Fruit fly (Drosophila melanogaster) whole organism, wandering third instar larva: ENCODE results near the gene CG7218.

ENCODE experiments used
- Abd-B ChIP-seq: fragments of >200 bp; optimal IDR thresholded peaks from 2 replicates; lab custom pipeline; 2017; ENCODE audit warnings: missing biosample characterization, missing genetic modification characterization
- CG32264 ChIP-seq: fragments of 200-800 bp; sonication (Bioruptor generic); optimal IDR thresholded peaks from 2 replicates; lab custom pipeline; 2016; ENCODE audit warnings: missing biosample characterization, missing genetic modification characterization
- CrebA ChIP-seq: fragments of 200-800 bp; sonication (Bioruptor generic); optimal IDR thresholded peaks from 2 replicates; lab custom pipeline; 2016; ENCODE audit warnings: missing biosample characterization, mild to moderate bottlenecking, missing genetic modification characterization, borderline replicate concordance
- Dfd ChIP-seq: fragments of >200 bp; optimal IDR thresholded peaks from 2 replicates; lab custom pipeline; 2017; ENCODE audit warnings: missing biosample characterization, missing genetic modification characterization
- Dif ChIP-seq: fragments of 200-275, 200-300 bp; sonication (Bioruptor generic); optimal IDR thresholded peaks from 2 replicates; lab custom pipeline; 2018; ENCODE audit warnings: missing biosample characterization, missing genetic modification characterization; ENCODE audit not compliant: partially characterized antibody
- HLH106 ChIP-seq: fragments of 200-800 bp; optimal IDR thresholded peaks from 3 replicates; lab custom pipeline; 2019; ENCODE audit warnings: missing biosample characterization, mild to moderate bottlenecking, missing genetic modification characterization, moderate library complexity
- Hnf4 ChIP-seq: fragments of 200-800 bp; sonication (Bioruptor generic); optimal IDR thresholded peaks from 2 replicates; lab custom pipeline; 2016; ENCODE audit warnings: missing biosample characterization, mild to moderate bottlenecking, missing genetic modification characterization
- Hr78 ChIP-seq: fragments of >200 bp; optimal IDR thresholded peaks from 2 replicates; lab custom pipeline; 2017; ENCODE audit warnings: missing biosample characterization, missing genetic modification characterization
- Hr83 ChIP-seq: fragments of 200-300 bp; sonication (Bioruptor generic); optimal IDR thresholded peaks from 2 replicates; lab custom pipeline; 2016; ENCODE audit warnings: missing biosample characterization, mild to moderate bottlenecking, missing genetic modification characterization, moderate library complexity; ENCODE audit not compliant: poor library complexity, severe bottlenecking
- Jra ChIP-seq: sonication (Bioruptor generic); optimal IDR thresholded peaks from 2 replicates; lab custom pipeline; 2016; ENCODE audit warnings: missing biosample characterization, missing genetic modification characterization
- Myc ChIP-seq: fragments of >200 bp; optimal IDR thresholded peaks from 2 replicates; lab custom pipeline; 2017
- N ChIP-seq: fragments of >200 bp; optimal IDR thresholded peaks from 2 replicates; lab custom pipeline; 2018; ENCODE audit warnings: missing biosample characterization, missing external identifiers, missing genetic modification characterization
- OdsH ChIP-seq: fragments of 200-800 bp; sonication (Bioruptor generic); optimal IDR thresholded peaks from 2 replicates; lab custom pipeline; 2016; ENCODE audit warnings: missing biosample characterization, mild to moderate bottlenecking, missing genetic modification characterization
- Rel ChIP-seq, 2 experiments: fragments of 200-800 bp; sonication (Bioruptor generic) in 1 of 2; optimal IDR thresholded peaks; 2 replicates in 1 of 2; 3 replicates in 1 of 2; lab custom pipeline; 2016 to 2019; ENCODE audit warnings: mild to moderate bottlenecking in 2 of 2, missing biosample characterization in 2 of 2, missing genetic modification characterization in 2 of 2, moderate library complexity in 1 of 2
- Sp1 ChIP-seq: fragments of 200-800 bp; sonication (Bioruptor generic); optimal IDR thresholded peaks from 3 replicates; lab custom pipeline; 2019; ENCODE audit warnings: missing biosample characterization, mild to moderate bottlenecking, missing genetic modification characterization, moderate library complexity
- br ChIP-seq: fragments of 200-800 bp; sonication (Bioruptor generic); optimal IDR thresholded peaks from 2 replicates; lab custom pipeline; 2016; ENCODE audit warnings: missing biosample characterization, missing genetic modification characterization
- brk ChIP-seq: fragments of 200-800 bp; sonication (Bioruptor generic); optimal IDR thresholded peaks from 2 replicates; lab custom pipeline; 2016; ENCODE audit warnings: missing biosample characterization, mild to moderate bottlenecking, missing genetic modification characterization
- dl ChIP-seq, 2 experiments: fragments of 175-275, 200-275 bp in 1 of 2; fragments of 200-275 bp in 1 of 2; sonication (Bioruptor generic); optimal IDR thresholded peaks; lab custom pipeline; 2018; ENCODE audit warnings: mild to moderate bottlenecking in 2 of 2, missing biosample characterization in 2 of 2, missing genetic modification characterization in 2 of 2, moderate library complexity in 2 of 2; ENCODE audit not compliant: partially characterized antibody in 2 of 2, insufficient read depth in 1 of 2
- dmrt93B ChIP-seq: fragments of 200-800 bp; sonication (Bioruptor generic); optimal IDR thresholded peaks from 2 replicates; lab custom pipeline; 2018; ENCODE audit warnings: missing biosample characterization, mild to moderate bottlenecking, missing genetic modification characterization
- dsf ChIP-seq: sonication (Bioruptor generic); optimal IDR thresholded peaks from 2 replicates; lab custom pipeline; 2016; ENCODE audit warnings: missing biosample characterization, missing genetic modification characterization, borderline replicate concordance
- ey ChIP-seq: fragments of 200-800 bp; sonication (Bioruptor generic); optimal IDR thresholded peaks from 2 replicates; lab custom pipeline; 2016; ENCODE audit warnings: missing biosample characterization, missing genetic modification characterization
- foxo ChIP-seq, 2 experiments: fragments of 200-800 bp; sonication (Bioruptor generic); optimal IDR thresholded peaks; 2 replicates in 1 of 2; 3 replicates in 1 of 2; lab custom pipeline; 2016 to 2017; ENCODE audit warnings: missing biosample characterization in 2 of 2, missing genetic modification characterization in 2 of 2
- fru ChIP-seq: fragments of 200-800 bp; sonication (Bioruptor generic); optimal IDR thresholded peaks from 3 replicates; lab custom pipeline; 2016; ENCODE audit warnings: missing biosample characterization, mild to moderate bottlenecking, missing genetic modification characterization
- jim ChIP-seq: fragments of 175-275, 200-325 bp; sonication (Bioruptor generic); optimal IDR thresholded peaks from 2 replicates; lab custom pipeline; 2016; ENCODE audit warnings: missing biosample characterization, mild to moderate bottlenecking, missing genetic modification characterization
- lola ChIP-seq: fragments of >200 bp; optimal IDR thresholded peaks from 2 replicates; lab custom pipeline; 2017; ENCODE audit warnings: missing biosample characterization, missing genetic modification characterization
- pan ChIP-seq: fragments of >200 bp; optimal IDR thresholded peaks from 2 replicates; lab custom pipeline; 2017
- psq ChIP-seq: fragments of 200-800 bp; sonication (Bioruptor generic); optimal IDR thresholded peaks from 3 replicates; lab custom pipeline; 2017; ENCODE audit warnings: missing biosample characterization, mild to moderate bottlenecking, missing genetic modification characterization, moderate library complexity
- sage ChIP-seq: fragments of 200-800 bp; sonication (Bioruptor generic); optimal IDR thresholded peaks from 2 replicates; lab custom pipeline; 2016; ENCODE audit warnings: missing biosample characterization, mild to moderate bottlenecking, missing genetic modification characterization
- sv ChIP-seq: fragments of 200-800 bp; sonication (Bioruptor generic); optimal IDR thresholded peaks from 3 replicates; lab custom pipeline; 2016; ENCODE audit warnings: missing biosample characterization, missing genetic modification characterization
- tai ChIP-seq: sonication (Bioruptor generic); optimal IDR thresholded peaks from 2 replicates; lab custom pipeline; 2016; ENCODE audit warnings: missing biosample characterization, missing genetic modification characterization
- usp ChIP-seq: fragments of >200 bp; optimal IDR thresholded peaks from 2 replicates; lab custom pipeline; 2017; ENCODE audit warnings: missing biosample characterization, missing genetic modification characterization
- woc ChIP-seq: sonication (Bioruptor generic); optimal IDR thresholded peaks from 2 replicates; lab custom pipeline; 2016; ENCODE audit warnings: missing biosample characterization, mild to moderate bottlenecking, missing genetic modification characterization

Gene CG7218

DNA sequence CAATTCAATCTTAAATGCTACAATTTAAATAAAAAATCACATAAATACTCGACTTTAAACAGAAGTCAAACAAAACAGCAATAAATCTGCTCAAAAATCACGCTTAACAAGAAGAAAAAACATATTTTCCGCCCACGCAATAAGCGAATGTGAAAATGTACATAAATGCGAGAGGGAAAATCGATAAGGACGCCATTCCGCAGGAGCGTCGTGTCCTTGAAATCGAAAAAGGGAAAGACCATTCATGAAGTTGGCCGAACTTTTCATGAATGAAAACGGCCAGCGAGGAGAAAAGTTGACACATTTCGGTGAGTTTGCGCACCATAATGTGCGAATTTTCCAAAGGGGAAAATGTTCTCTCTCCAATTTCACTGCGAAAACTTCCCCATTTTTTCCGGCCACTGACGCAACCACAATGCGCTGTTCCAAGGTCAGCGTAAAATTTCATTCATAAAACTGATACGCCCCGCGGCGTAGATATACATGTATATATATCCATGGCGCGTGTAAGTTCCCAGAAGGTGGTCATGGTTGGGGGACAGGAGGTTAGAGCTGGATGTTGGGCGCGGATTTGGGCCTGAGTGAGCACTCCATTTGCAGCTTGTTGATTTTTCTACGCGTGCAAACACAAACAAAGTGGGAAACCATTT lies 3.9 kb downstream of the CG7218 start:
- no peak for TF ChIP-seq psq (GFP tag; lab: Kevin White, UChicago)

DNA sequence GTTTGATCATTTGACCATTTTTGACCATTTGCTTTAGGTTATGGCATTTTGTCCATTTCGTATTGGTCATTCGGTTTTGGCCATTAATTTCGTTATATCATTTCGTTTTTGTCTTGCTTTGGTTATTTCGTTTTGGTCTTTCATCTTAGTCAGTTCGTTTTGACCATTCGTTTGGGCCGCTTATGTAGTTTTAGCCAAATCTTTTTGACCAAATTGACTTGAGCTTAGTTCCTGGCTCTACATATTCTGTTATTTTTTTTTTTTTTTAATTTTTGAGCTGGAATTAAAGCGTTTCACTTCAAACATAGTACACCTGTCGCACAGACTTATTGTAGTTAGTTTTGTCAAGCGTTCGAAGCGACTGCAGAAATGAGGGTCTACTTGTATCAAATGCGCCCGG lies 5.8 kb downstream of the CG7218 start, which contains the start of gene CG14315:
Gene CG14315 (plus strand): TSS at position 301 of the 400 bp plus-strand sequence.
- TF ChIP-seq sv (GFP tag; lab: Kevin White, UChicago) (no peak), foxo (GFP tag; optimal IDR thresholded peaks at IDR 0.05; lab: Kevin White, UChicago) (no peak), sage (GFP tag; lab: Kevin White, UChicago) (no peak), Rel (GFP tag; optimal IDR thresholded peaks at IDR 0.05; lab: Kevin White, UChicago) (no peak), Rel (tag; optimal IDR thresholded peaks at IDR 0.05; lab: Kevin White, UChicago) (no peak), woc (no peak), fru (GFP tag; lab: Kevin White, UChicago) (no peak), brk (GFP tag; lab: Kevin White, UChicago) (no peak), Jra (GFP tag; lab: Kevin White, UChicago) (no peak), Hnf4 (GFP tag; lab: Kevin White, UChicago) (no peak), usp (GFP tag; lab: Kevin White, UChicago) (no peak)

dm6 chr3R:18157459-18157858 lies 6.7 kb downstream of the CG7218 start:
- TF ChIP-seq HLH106 (tag; lab: Kevin White, UChicago) (peak; percentile 38), Rel (GFP tag; optimal IDR thresholded peaks at IDR 0.05; lab: Kevin White, UChicago) (no peak), Rel (tag; optimal IDR thresholded peaks at IDR 0.05; lab: Kevin White, UChicago) (no peak), br (no peak), Dfd (no peak), sv (GFP tag; lab: Kevin White, UChicago) (no peak), psq (GFP tag; lab: Kevin White, UChicago) (no peak), pan (lab: Kevin White, UChicago) (no peak), tai (no peak), foxo (GFP tag; optimal IDR thresholded peaks at IDR 0.05; lab: Kevin White, UChicago) (peak in 1 of 2 experiments; percentile 2), usp (GFP tag; lab: Kevin White, UChicago) (no peak), Abd-B (GFP tag; lab: Kevin White, UChicago) (no peak), ey (GFP tag; lab: Kevin White, UChicago) (no peak), sage (GFP tag; lab: Kevin White, UChicago) (no peak), brk (GFP tag; lab: Kevin White, UChicago) (no peak), Myc (no peak), Sp1 (peak; percentile 40), dmrt93B (GFP tag; lab: Kevin White, UChicago) (peak; percentile 30), Hnf4 (GFP tag; lab: Kevin White, UChicago) (no peak), OdsH (GFP tag; lab: Kevin White, UChicago) (no peak), lola (GFP tag; lab: Kevin White, UChicago) (no peak), jim (GFP tag; lab: Kevin White, UChicago) (no peak), CrebA (no peak)

- no peak for TF ChIP-seq HLH106 (tag; lab: Kevin White, UChicago)
- no peak for TF ChIP-seq OdsH (GFP tag; lab: Kevin White, UChicago)
- TF ChIP-seq pan (lab: Kevin White, UChicago) = no peak
- no peak for TF ChIP-seq foxo (GFP tag; optimal IDR thresholded peaks at IDR 0.05; lab: Kevin White, UChicago)
- no peak for TF ChIP-seq psq (GFP tag; lab: Kevin White, UChicago)
- no peak for TF ChIP-seq Hnf4 (GFP tag; lab: Kevin White, UChicago)
- no peak for TF ChIP-seq dl (GFP tag; optimal IDR thresholded peaks at IDR 0.05; lab: Kevin White, UChicago; ENCODE audit: insufficient read depth in 1 of 2, partially characterized antibody in 2 of 2)
- no peak for TF ChIP-seq Dif (GFP tag; lab: Kevin White, UChicago)
Observed at dm6 chr3R:18156608-18157007, 7.6 kb downstream of the CG7218 start.

dm6 chr3R:18153698-18154097 lies 10.5 kb downstream of the CG7218 start:
- peak; percentile 5 for TF ChIP-seq Dfd
- TF ChIP-seq Rel (GFP tag; optimal IDR thresholded peaks at IDR 0.05; lab: Kevin White, UChicago) = no peak
- no peak for TF ChIP-seq Rel (tag; optimal IDR thresholded peaks at IDR 0.05; lab: Kevin White, UChicago)

dm6 chr3R:18151820-18152219 lies 12.4 kb downstream of the CG7218 start, which contains the start of gene CG14316:
CG14316 (plus strand) TSS chr3R:18152120.
- no peak for TF ChIP-seq jim (GFP tag; lab: Kevin White, UChicago)
- no peak for TF ChIP-seq fru (GFP tag; lab: Kevin White, UChicago)
- no peak for TF ChIP-seq HLH106 (tag; lab: Kevin White, UChicago)
- TF ChIP-seq Sp1 = no peak
- no peak for TF ChIP-seq Myc
- no peak for TF ChIP-seq lola (GFP tag; lab: Kevin White, UChicago)
- no peak for TF ChIP-seq CrebA
- TF ChIP-seq N (GFP tag; lab: Kevin White, UChicago) = no peak
- no peak for TF ChIP-seq Rel (GFP tag; optimal IDR thresholded peaks at IDR 0.05; lab: Kevin White, UChicago)
- TF ChIP-seq Rel (tag; optimal IDR thresholded peaks at IDR 0.05; lab: Kevin White, UChicago) = no peak
- TF ChIP-seq Hr78 (GFP tag; lab: Kevin White, UChicago) = no peak
- no peak for TF ChIP-seq Hnf4 (GFP tag; lab: Kevin White, UChicago)
- no peak for TF ChIP-seq dl (GFP tag; optimal IDR thresholded peaks at IDR 0.05; lab: Kevin White, UChicago; ENCODE audit: insufficient read depth in 1 of 2, partially characterized antibody in 2 of 2)
- TF ChIP-seq dsf = no peak
- no peak for TF ChIP-seq tai
- no peak for TF ChIP-seq sv (GFP tag; lab: Kevin White, UChicago)
- TF ChIP-seq CG32264 (GFP tag; lab: Kevin White, UChicago) = no peak
- TF ChIP-seq foxo (GFP tag; optimal IDR thresholded peaks at IDR 0.05; lab: Kevin White, UChicago) = no peak
- no peak for TF ChIP-seq Hr83 (GFP tag; lab: Kevin White, UChicago)
- TF ChIP-seq, all 38 proteins: peak for 0
